Worm (Caenorhabditis elegans): Measurements from ENCODE around the gene srh-132.
"Not testable (repeated sequence)": the region's sequence is repeated elsewhere in the genome, so short reads cannot be mapped to it uniquely, and the experiment has no call there.

Gene srh-132

DNA sequence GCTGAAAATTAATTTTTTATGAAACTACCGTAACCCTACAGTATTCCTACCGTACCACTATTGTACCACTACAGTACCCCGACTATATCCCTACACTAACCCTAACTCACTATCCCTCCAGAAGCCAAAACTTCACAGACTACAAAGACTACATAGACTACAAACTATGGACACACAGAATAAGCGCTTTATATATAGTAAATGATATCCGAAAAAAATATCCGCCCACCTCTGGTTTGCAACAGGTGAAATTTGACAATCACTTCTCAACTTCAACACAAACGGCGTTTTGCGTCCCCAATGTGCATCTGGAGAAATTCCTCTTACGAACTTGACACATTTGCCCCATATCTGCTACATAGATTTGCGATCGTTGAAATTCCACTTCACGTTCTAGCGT is at the start of gene srh-132:
Gene srh-132 (plus strand): TSS at position 301 of the 400 bp plus-strand sequence.
- not testable (repeated sequence) for TF ChIP-seq hlh-6 (tag; optimal IDR thresholded peaks at IDR 0.05); ceh-19 (GFP tag; optimal IDR thresholded peaks at IDR 0.05); nhr-232 (tag; optimal IDR thresholded peaks at IDR 0.05)

DNA sequence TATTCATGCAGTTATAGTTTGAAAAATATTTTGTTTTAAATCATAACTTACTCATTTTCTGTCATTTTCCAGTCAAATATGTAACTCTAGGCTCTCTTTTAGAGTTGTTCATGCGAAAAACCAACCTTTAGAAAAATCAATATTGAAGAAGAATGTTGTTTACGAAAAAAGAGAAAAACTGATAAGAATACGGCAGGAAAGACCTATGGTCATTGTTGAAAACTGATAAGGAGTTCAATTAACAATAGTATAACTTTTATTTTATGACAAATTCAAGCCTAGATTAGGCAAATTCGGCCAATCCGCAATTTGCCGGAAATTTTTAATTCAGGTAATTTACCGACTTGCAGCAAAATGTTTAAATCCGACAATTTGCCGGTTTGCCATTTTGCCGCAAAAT is 33.4 kb upstream of the srh-132 start, which contains the start of gene Y20C6A.1:
Gene Y20C6A.1 (minus strand): TSS at position 107 of the 400 bp plus-strand sequence.
- TF ChIP-seq ama-1 (optimal IDR thresholded peaks at IDR 0.05) (no peak), sdc-2 (tag; optimal IDR thresholded peaks at IDR 0.05) (no peak)

DNA sequence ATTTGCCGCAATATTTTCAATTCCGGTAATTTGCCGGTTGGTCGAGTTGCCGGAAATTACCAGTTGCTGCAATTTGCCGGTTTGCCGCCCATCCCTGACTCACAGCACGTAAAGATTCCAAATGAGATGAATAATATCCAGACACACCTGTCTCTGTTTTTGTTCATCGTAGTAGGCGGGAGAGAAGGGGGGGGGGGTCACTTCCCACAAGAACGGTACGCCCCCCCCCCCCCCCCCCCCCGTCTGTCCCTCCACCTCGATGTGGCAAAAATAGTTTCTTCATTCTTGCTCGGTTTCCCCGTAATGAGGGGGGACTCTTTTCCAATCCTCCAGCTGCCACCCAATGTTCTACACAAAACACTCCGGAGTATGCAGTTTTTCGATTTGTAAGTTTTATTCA is 32.9 kb upstream of the srh-132 start, which contains the start of gene fbxb-7:
Gene fbxb-7 (plus strand): TSS at position 267 of the 400 bp plus-strand sequence.
- no peak for TF ChIP-seq lin-11 (tag; optimal IDR thresholded peaks at IDR 0.05)
- no peak for TF ChIP-seq nhr-232 (tag; optimal IDR thresholded peaks at IDR 0.05)
- no peak for TF ChIP-seq pag-3 (tag; optimal IDR thresholded peaks at IDR 0.05; ENCODE audit: borderline replicate concordance)
- no peak for TF ChIP-seq madf-2 (tag; optimal IDR thresholded peaks at IDR 0.05)
- no peak for TF ChIP-seq K02D7.2 (tag; optimal IDR thresholded peaks at IDR 0.05)
- TF ChIP-seq elt-2 (tag; optimal IDR thresholded peaks at IDR 0.05) = no peak
- no peak for TF ChIP-seq odd-2 (tag; optimal IDR thresholded peaks at IDR 0.05)
- TF ChIP-seq pat-9 (tag; optimal IDR thresholded peaks at IDR 0.05) = no peak
- no peak for TF ChIP-seq T23F11.4 (GFP tag; optimal IDR thresholded peaks at IDR 0.05)
- TF ChIP-seq ceh-45 (GFP tag; IDR thresholded peaks at IDR 0.05) = no peak
- TF ChIP-seq mec-3 (tag; optimal IDR thresholded peaks at IDR 0.05; ENCODE audit: borderline replicate concordance) = no peak
- TF ChIP-seq C08G9.2 (tag; optimal IDR thresholded peaks at IDR 0.05) = no peak
- TF ChIP-seq ama-1 (optimal IDR thresholded peaks at IDR 0.05) = no peak
- no peak for TF ChIP-seq che-1 (tag; optimal IDR thresholded peaks at IDR 0.05)

DNA sequence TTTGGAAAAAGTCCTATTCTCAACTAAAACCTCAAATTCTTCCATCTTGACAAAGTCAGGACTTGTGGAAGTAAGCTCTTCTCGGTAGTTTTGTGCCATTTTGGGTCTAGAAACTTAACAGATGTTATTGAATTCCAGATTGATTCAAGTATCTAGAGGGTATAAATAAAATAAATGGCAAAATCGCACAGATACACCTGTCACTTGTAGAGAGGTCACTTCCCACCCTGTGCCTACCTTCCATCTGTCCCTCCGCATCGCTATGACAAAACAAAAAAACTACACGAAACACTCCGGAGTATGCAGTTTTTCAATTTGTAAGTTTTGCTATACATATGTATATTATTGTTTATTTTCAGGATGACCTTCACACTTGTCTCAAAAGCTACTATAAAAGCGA is 30.1 kb upstream of the srh-132 start, which contains the start of gene Y20C6A.4:
Gene Y20C6A.4 (plus strand): TSS at position 301 of the 400 bp plus-strand sequence.
- no peak for TF ChIP-seq ets-4 (tag; optimal IDR thresholded peaks at IDR 0.05)
- no peak for TF ChIP-seq pros-1 (tag; optimal IDR thresholded peaks at IDR 0.05)
- no peak for TF ChIP-seq unc-42 (tag; optimal IDR thresholded peaks at IDR 0.05)
- no peak for TF ChIP-seq hlh-8 (tag; optimal IDR thresholded peaks at IDR 0.05)
- TF ChIP-seq dmd-4 (tag; optimal IDR thresholded peaks at IDR 0.05; ENCODE audit: borderline replicate concordance) = no peak
- TF ChIP-seq zip-5 (tag; optimal IDR thresholded peaks at IDR 0.05) = no peak
- no peak for TF ChIP-seq ama-1 (optimal IDR thresholded peaks at IDR 0.05)

DNA sequence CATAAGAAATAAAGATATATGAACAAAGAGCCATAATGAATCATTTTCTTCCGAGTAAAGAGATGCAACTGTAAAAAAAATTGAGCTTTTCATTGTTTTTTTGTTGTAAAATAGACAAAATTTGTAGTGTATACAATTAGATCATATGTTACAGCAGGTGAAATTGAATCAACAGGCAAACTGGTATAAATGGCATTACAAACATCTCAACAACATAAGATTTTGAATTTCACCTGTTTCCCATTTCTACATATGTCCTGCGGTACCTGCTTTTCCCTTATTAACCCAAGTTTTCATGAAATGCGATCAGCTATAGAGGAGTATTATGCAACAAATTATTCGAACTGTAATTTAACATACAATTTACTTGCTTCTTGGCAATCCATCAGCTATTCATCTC is 14.7 kb upstream of the srh-132 start, which contains the start of gene srh-120:
Gene srh-120 (plus strand): TSS at position 301 of the 400 bp plus-strand sequence.
- TF ChIP-seq ceh-9 (tag; optimal IDR thresholded peaks at IDR 0.05) = no peak
- no peak for TF ChIP-seq tbx-7 (tag; optimal IDR thresholded peaks at IDR 0.05)
- TF ChIP-seq ceh-48 (tag; optimal IDR thresholded peaks at IDR 0.05) = no peak
- TF ChIP-seq C08G9.2 (tag; optimal IDR thresholded peaks at IDR 0.05) = no peak
- no peak for TF ChIP-seq ahr-1 (tag; optimal IDR thresholded peaks at IDR 0.05)
- TF ChIP-seq T23F11.4 (GFP tag; optimal IDR thresholded peaks at IDR 0.05) = no peak
- TF ChIP-seq hlh-6 (tag; optimal IDR thresholded peaks at IDR 0.05) = no peak
- TF ChIP-seq ceh-6 (GFP tag; optimal IDR thresholded peaks at IDR 0.05) = no peak
- TF ChIP-seq ceh-2 (tag; optimal IDR thresholded peaks at IDR 0.05) = no peak
- no peak for TF ChIP-seq pax-1 (tag; optimal IDR thresholded peaks at IDR 0.05)
- TF ChIP-seq ceh-45 (GFP tag; IDR thresholded peaks at IDR 0.05) = no peak
- TF ChIP-seq odd-2 (tag; optimal IDR thresholded peaks at IDR 0.05) = no peak

DNA sequence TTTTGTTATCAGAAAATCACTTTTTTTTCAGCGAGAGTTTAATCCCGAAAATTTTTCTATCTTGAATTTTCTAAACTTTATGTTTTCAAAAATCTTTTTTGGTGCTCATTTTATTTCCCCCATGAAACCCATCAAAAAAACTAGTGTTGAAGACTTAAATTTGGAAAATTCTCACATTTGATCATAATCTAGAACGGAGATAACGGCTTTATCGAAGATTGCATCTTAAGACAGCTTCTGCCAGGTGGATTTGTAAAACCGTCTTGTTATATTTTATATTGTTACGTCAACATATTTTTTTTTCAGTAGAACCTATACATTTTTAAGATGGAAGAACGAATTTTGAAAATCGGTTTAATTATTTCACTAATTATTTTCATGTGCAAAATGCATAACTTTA is 4.9 kb downstream of the srh-132 start, which contains the start of gene T27C5.12:
Gene T27C5.12 (plus strand): TSS at position 301 of the 400 bp plus-strand sequence.
- TF ChIP-seq pha-4 (tag; optimal IDR thresholded peaks at IDR 0.05) = no peak

Measured in whole organism, late embryonic.